Worm (Caenorhabditis elegans) whole organism, L4 larva: ENCODE measurements around the gene molo-1.

ENCODE experiments used
- D1046.2 ChIP-seq: fragments of 200-800 bp; sonication (Bioruptor generic); IDR thresholded peaks from 2 replicates; pipeline ENCODE4 v1.3.6; 2022; ENCODE audit warnings: missing genetic modification characterization, missing compliant biosample characterization
- F10B5.3 ChIP-seq: sonication (generic microtip); optimal IDR thresholded peaks from 2 replicates; lab custom pipeline; 2016; ENCODE audit warnings: mild to moderate bottlenecking, missing genetic modification characterization, missing compliant biosample characterization
- F26F4.8 ChIP-seq: fragments of 200-800 bp; sonication (Bioruptor generic); conservative IDR thresholded peaks from 2 replicates; pipeline ENCODE4 v1.3.6; 2022; ENCODE audit warnings: missing genetic modification characterization, missing compliant biosample characterization
- F44E2.7 ChIP-seq: fragments of 200-800 bp; sonication (Bioruptor generic); IDR thresholded peaks from 2 replicates; pipeline ENCODE4 v2.1.2; 2022; ENCODE audit warnings: missing genetic modification characterization, missing compliant biosample characterization
- R02D3.7 ChIP-seq: fragments of 150-350 bp; sonication (generic microtip); optimal IDR thresholded peaks from 3 replicates; lab custom pipeline; 2014; ENCODE audit warnings: missing biosample characterization, missing genetic modification characterization
- Y105C5A.15 ChIP-seq: fragments of 200-800 bp; sonication (Bioruptor generic); IDR thresholded peaks from 2 replicates; pipeline ENCODE4 v1.3.6; 2022; ENCODE audit warnings: missing genetic modification characterization, missing compliant biosample characterization
- Y48G9A.11 ChIP-seq: fragments of 200-800 bp; sonication (Bioruptor generic); IDR thresholded peaks from 2 replicates; pipeline ENCODE4 v1.3.6; 2022; ENCODE audit warnings: missing genetic modification reagents, missing genetic modification characterization, missing compliant biosample characterization
- ZK546.5 ChIP-seq, 2 experiments: sonication (generic microtip); optimal IDR thresholded peaks; 2 replicates each; lab custom pipeline; 2017; ENCODE audit warnings: missing biosample characterization in 2 of 2, missing genetic modification characterization in 2 of 2
- aly-2 ChIP-seq: sonication (generic microtip); optimal IDR thresholded peaks from 2 replicates; lab custom pipeline; 2018; ENCODE audit warnings: missing biosample characterization, missing genetic modification characterization
- ama-1 ChIP-seq: fragments of 150-350 bp; optimal IDR thresholded peaks from 2 replicates; lab custom pipeline; 2014; ENCODE audit warnings: inconsistent platforms, mixed read lengths
- ceh-28 ChIP-seq: fragments of 150-350 bp; optimal IDR thresholded peaks from 2 replicates; lab custom pipeline; 2014; ENCODE audit warnings: missing biosample characterization, missing genetic modification reagents, missing genetic modification characterization
- ceh-82 ChIP-seq: sonication (generic microtip); optimal IDR thresholded peaks from 2 replicates; lab custom pipeline; 2017; ENCODE audit warnings: missing biosample characterization, missing genetic modification characterization
- ces-1 ChIP-seq: fragments of 150-350 bp; sonication (generic microtip); optimal IDR thresholded peaks from 4 replicates; lab custom pipeline; 2014; ENCODE audit warnings: missing biosample characterization, missing genetic modification reagents, missing genetic modification characterization
- daf-12 ChIP-seq: fragments of 150-350 bp; optimal IDR thresholded peaks from 2 replicates; lab custom pipeline; 2014; ENCODE audit warnings: missing biosample characterization, missing genetic modification reagents, missing genetic modification characterization
- dmd-6 ChIP-seq: fragments of 200-800 bp; sonication (Bioruptor generic); IDR thresholded peaks from 2 replicates; pipeline ENCODE4 v1.3.6; 2022; ENCODE audit warnings: missing genetic modification reagents, missing genetic modification characterization, missing compliant biosample characterization
- dmd-8 ChIP-seq: fragments of 200-800 bp; sonication (Bioruptor generic); IDR thresholded peaks from 2 replicates; pipeline ENCODE4 v1.3.6; 2022; ENCODE audit warnings: missing genetic modification characterization, missing compliant biosample characterization
- dmd-9 ChIP-seq: fragments of 200-800 bp; sonication (Bioruptor generic); IDR thresholded peaks from 2 replicates; pipeline ENCODE4 v1.3.6; 2022; ENCODE audit warnings: missing genetic modification reagents, missing genetic modification characterization, missing compliant biosample characterization
- dve-1 ChIP-seq: sonication (generic microtip); optimal IDR thresholded peaks from 2 replicates; lab custom pipeline; 2017; ENCODE audit warnings: antibody characterized with exemption, mild to moderate bottlenecking, missing genetic modification characterization, missing compliant biosample characterization; ENCODE audit not compliant: insufficient read depth
- fos-1 ChIP-seq: fragments of 150-350 bp; optimal IDR thresholded peaks from 2 replicates; lab custom pipeline; 2014; ENCODE audit warnings: missing biosample characterization, missing genetic modification characterization
- hlh-11 ChIP-seq: fragments of 200-800 bp; sonication (Bioruptor generic); optimal IDR thresholded peaks from 2 replicates; lab custom pipeline; 2018; ENCODE audit warnings: mild to moderate bottlenecking, missing genetic modification characterization, missing compliant biosample characterization
- lim-7 ChIP-seq: fragments of 200-800 bp; sonication (Bioruptor generic); IDR thresholded peaks from 2 replicates; pipeline ENCODE4 v1.3.6; 2022; ENCODE audit warnings: missing genetic modification characterization, missing compliant biosample characterization
- lin-38 ChIP-seq: fragments of 200-800 bp; sonication (Bioruptor generic); IDR thresholded peaks from 2 replicates; pipeline ENCODE4 v1.3.6; 2022; ENCODE audit warnings: missing genetic modification reagents, missing genetic modification characterization, missing compliant biosample characterization
- lin-39 ChIP-seq: fragments of 150-350 bp; optimal IDR thresholded peaks from 2 replicates; lab custom pipeline; 2014; ENCODE audit warnings: missing biosample characterization, missing genetic modification reagents, missing genetic modification characterization
- madf-5 ChIP-seq, 2 experiments: fragments of 200-800 bp; sonication (Bioruptor generic); IDR thresholded peaks; 2 replicates each; pipeline ENCODE4 v1.3.6; 2022; ENCODE audit warnings: missing compliant biosample characterization in 2 of 2, missing genetic modification characterization in 2 of 2
- madf-9 ChIP-seq: fragments of 200-800 bp; sonication (Bioruptor generic); conservative IDR thresholded peaks from 2 replicates; pipeline ENCODE4 v1.3.6; 2022; ENCODE audit warnings: missing genetic modification reagents, missing genetic modification characterization, missing compliant biosample characterization
- mdt-29 ChIP-seq: fragments of 200-800 bp; sonication (Bioruptor generic); IDR thresholded peaks from 2 replicates; pipeline ENCODE4 v1.3.6; 2022; ENCODE audit warnings: missing genetic modification reagents, missing genetic modification characterization, missing compliant biosample characterization
- mes-2 ChIP-seq: sonication (generic microtip); optimal IDR thresholded peaks from 2 replicates; lab custom pipeline; 2016; ENCODE audit warnings: missing genotype, mild to moderate bottlenecking, missing genetic modification characterization, missing compliant biosample characterization; ENCODE audit not compliant: poor library complexity, severe bottlenecking
- mxl-2 ChIP-seq: fragments of 200-800 bp; sonication (Bioruptor generic); conservative IDR thresholded peaks from 2 replicates; pipeline ENCODE4 v1.3.6; 2022; ENCODE audit warnings: missing genetic modification reagents, missing genetic modification characterization, missing compliant biosample characterization
- mxl-3 ChIP-seq: fragments of 200-800 bp; sonication (Bioruptor generic); optimal IDR thresholded peaks from 2 replicates; lab custom pipeline; 2018; ENCODE audit warnings: mild to moderate bottlenecking, missing genetic modification characterization, missing compliant biosample characterization
- nhr-11 ChIP-seq: fragments of 150-350 bp; optimal IDR thresholded peaks from 2 replicates; lab custom pipeline; 2014; ENCODE audit warnings: missing biosample characterization, missing genetic modification characterization
- nhr-111 ChIP-seq: fragments of 200-800 bp; sonication (Bioruptor generic); optimal IDR thresholded peaks from 2 replicates; lab custom pipeline; 2018; ENCODE audit warnings: mild to moderate bottlenecking, missing genetic modification characterization, missing compliant biosample characterization
- nhr-237 ChIP-seq: sonication (generic microtip); optimal IDR thresholded peaks from 2 replicates; lab custom pipeline; 2017; ENCODE audit warnings: missing biosample characterization, missing genetic modification characterization
- nhr-41 ChIP-seq: fragments of 200-800 bp; sonication (Bioruptor generic); IDR thresholded peaks from 2 replicates; pipeline ENCODE4 v1.3.6; 2022; ENCODE audit warnings: missing genetic modification reagents, missing genetic modification characterization, missing compliant biosample characterization
- nhr-42 ChIP-seq: fragments of 200-800 bp; sonication (Bioruptor generic); IDR thresholded peaks from 2 replicates; pipeline ENCODE4 v1.3.6; 2022; ENCODE audit warnings: missing genetic modification characterization, missing compliant biosample characterization
- pha-4 ChIP-seq, 2 experiments: fragments of 150-350 bp in 1 of 2; fragments of 200-800 bp in 1 of 2; sonication (Bioruptor generic) in 1 of 2; IDR thresholded peaks in 1 of 2; optimal IDR thresholded peaks in 1 of 2; 2 replicates each; pipeline versions ENCODE4 v1.3.6 to Lab custom; 2014 to 2022; ENCODE audit warnings: missing genetic modification characterization in 2 of 2, missing genetic modification reagents in 2 of 2, missing biosample characterization in 1 of 2, missing compliant biosample characterization in 1 of 2
- rbr-2 ChIP-seq: sonication (generic microtip); optimal IDR thresholded peaks from 2 replicates; lab custom pipeline; 2016; ENCODE audit warnings: missing genotype, missing genetic modification characterization, missing compliant biosample characterization
- saeg-2 ChIP-seq: fragments of 200-800 bp; sonication (Bioruptor generic); IDR thresholded peaks from 2 replicates; pipeline ENCODE4 v1.3.6; 2022; ENCODE audit warnings: missing genetic modification reagents, missing genetic modification characterization, missing compliant biosample characterization
- set-16 ChIP-seq: fragments of 200-800 bp; sonication (Bioruptor generic); IDR thresholded peaks from 2 replicates; pipeline ENCODE4 v1.3.6; 2022; ENCODE audit warnings: missing genetic modification reagents, missing genetic modification characterization, missing compliant biosample characterization
- skn-1 ChIP-seq: fragments of 150-350 bp; optimal IDR thresholded peaks from 2 replicates; lab custom pipeline; 2014; ENCODE audit warnings: missing biosample characterization, missing genetic modification characterization
- snpc-1.2 ChIP-seq: fragments of 200-800 bp; sonication (Bioruptor generic); IDR thresholded peaks from 2 replicates; pipeline ENCODE4 v1.3.6; 2022; ENCODE audit warnings: missing genetic modification reagents, missing genetic modification characterization, missing compliant biosample characterization
- tra-1 ChIP-seq: fragments of 200-800 bp; sonication (Bioruptor generic); IDR thresholded peaks from 2 replicates; pipeline ENCODE4 v1.3.6; 2022; ENCODE audit warnings: missing genetic modification reagents, missing genetic modification characterization, missing compliant biosample characterization
- unc-39 ChIP-seq: sonication (generic microtip); optimal IDR thresholded peaks from 2 replicates; lab custom pipeline; 2017; ENCODE audit warnings: missing biosample characterization, missing genetic modification characterization
- vab-7 ChIP-seq: fragments of 200-800 bp; sonication (Bioruptor generic); IDR thresholded peaks from 2 replicates; pipeline ENCODE4 v1.3.6; 2022; ENCODE audit warnings: missing genetic modification reagents, missing genetic modification characterization, missing compliant biosample characterization
- zip-2 ChIP-seq: fragments of 150-350 bp; optimal IDR thresholded peaks from 2 replicates; lab custom pipeline; 2014; ENCODE audit warnings: missing biosample characterization, missing genetic modification characterization

molo-1 gene

ce11 chrIII:5553098-5553497 lies 20.7 kb upstream of the molo-1 start (continued):
- TF ChIP-seq Y105C5A.15 (no peak), pha-4 (GFP tag; IDR thresholded peaks at IDR 0.05; lab: Robert Waterston, UW) (0 out of 2 replicates have a peak, but pooled peaks have one; percentile 23), pha-4 (tag; optimal IDR thresholded peaks at IDR 0.05; lab: Kevin White, UChicago) (no peak), dmd-9 (GFP tag; lab: Robert Waterston, UW) (no peak), mes-2 (tag; lab: Kevin White, UChicago) (peak; percentile 16), ceh-28 (no peak), fos-1 (no peak), dmd-6 (GFP tag; lab: Robert Waterston, UW) (peak; percentile 89), mdt-29 (GFP tag; lab: Robert Waterston, UW) (peak; percentile 80; the same call in 1 of the 2 replicates), rbr-2 (tag; lab: Kevin White, UChicago) (no peak), ceh-82 (tag; lab: Kevin White, UChicago) (no peak), dmd-8 (GFP tag; lab: Robert Waterston, UW) (no peak), mxl-3 (GFP tag; lab: Kevin White, UChicago) (no peak), madf-9 (GFP tag; lab: Robert Waterston, UW) (no peak), saeg-2 (GFP tag; lab: Robert Waterston, UW) (no peak), hlh-11 (tag; lab: Kevin White, UChicago) (peak; percentile 77), set-16 (no peak), ces-1 (GFP tag; lab: Kevin White, UChicago) (no peak), R02D3.7 (tag; lab: Kevin White, UChicago) (no peak), ZK546.5 (tag; optimal IDR thresholded peaks at IDR 0.05; lab: Kevin White, UChicago) (no peak), dve-1 (tag; lab: Kevin White, UChicago) (peak; percentile 93), tra-1 (GFP tag; lab: Robert Waterston, UW) (peak; percentile 72), nhr-42 (GFP tag; lab: Robert Waterston, UW) (0 out of 2 replicates have a peak, but pooled peaks have one; percentile 13), F44E2.7 (no peak), ama-1 (no peak), nhr-111 (GFP tag; lab: Kevin White, UChicago) (no peak), mxl-2 (GFP tag; lab: Robert Waterston, UW) (no peak), vab-7 (GFP tag; lab: Robert Waterston, UW) (no peak), nhr-237 (tag; lab: Kevin White, UChicago) (no peak), skn-1 (tag; lab: Kevin White, UChicago) (no peak), F10B5.3 (tag; lab: Kevin White, UChicago) (no peak), lim-7 (GFP tag; lab: Robert Waterston, UW) (no peak), aly-2 (tag; lab: Kevin White, UChicago) (no peak), unc-39 (tag; lab: Kevin White, UChicago) (no peak), zip-2 (tag; lab: Kevin White, UChicago) (no peak), lin-39 (no peak), D1046.2 (GFP tag; lab: Robert Waterston, UW) (no peak), nhr-41 (GFP tag; lab: Robert Waterston, UW) (no peak), madf-5 (GFP tag; IDR thresholded peaks at IDR 0.05; lab: Robert Waterston, UW) (no peak), nhr-11 (no peak), snpc-1.2 (GFP tag; lab: Robert Waterston, UW) (no peak), F26F4.8 (GFP tag; lab: Robert Waterston, UW) (no peak), lin-38 (GFP tag; lab: Robert Waterston, UW) (peak; percentile 28; the same call in 1 of the 2 replicates), daf-12 (tag; lab: Kevin White, UChicago) (no peak), Y48G9A.11 (GFP tag; lab: Robert Waterston, UW) (no peak)
